Worm (Caenorhabditis elegans) whole organism, late embryonic: Measurements from ENCODE around the gene lov-1.

Experiments used
- Y22D7AL.16 ChIP-seq: sonication (generic microtip); optimal IDR thresholded peaks from 2 replicates; lab custom pipeline; 2016; ENCODE audit warnings: missing genetic modification characterization, missing compliant biosample characterization
- ama-1 ChIP-seq: fragments of 150-350 bp; optimal IDR thresholded peaks from 2 replicates; lab custom pipeline; 2014
- madf-2 ChIP-seq: sonication (generic microtip); optimal IDR thresholded peaks from 2 replicates; lab custom pipeline; 2017; ENCODE audit warnings: missing genetic modification characterization, missing compliant biosample characterization

DNA sequence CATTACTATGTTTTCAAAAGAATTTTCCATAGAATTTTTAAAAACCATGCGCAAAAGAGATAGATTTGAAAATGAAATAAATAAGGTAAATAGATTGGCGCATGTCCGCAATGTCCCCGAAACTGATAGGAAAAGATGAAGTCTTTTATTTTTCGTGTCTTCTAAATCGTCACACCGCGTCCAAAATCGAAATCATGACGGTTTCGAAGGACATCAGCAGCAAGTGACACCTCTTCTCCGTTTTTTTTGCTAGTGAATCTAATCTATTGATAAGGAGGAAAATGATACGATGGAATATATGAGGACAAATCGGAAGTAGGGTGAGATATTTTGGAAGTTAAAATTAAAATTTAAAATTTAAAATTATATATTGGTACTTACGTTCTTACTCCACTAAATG lies 47.6 kb downstream of the lov-1 start:
- no peak for TF ChIP-seq madf-2 (tag; lab: Kevin White, UChicago)
- no peak for TF ChIP-seq ama-1 (lab: Kevin White, UChicago)
- no peak for TF ChIP-seq Y22D7AL.16 (tag; lab: Kevin White, UChicago)
